Fruit fly (Drosophila melanogaster): ENCODE results near the gene CG7376.

CG7376 gene

DNA sequence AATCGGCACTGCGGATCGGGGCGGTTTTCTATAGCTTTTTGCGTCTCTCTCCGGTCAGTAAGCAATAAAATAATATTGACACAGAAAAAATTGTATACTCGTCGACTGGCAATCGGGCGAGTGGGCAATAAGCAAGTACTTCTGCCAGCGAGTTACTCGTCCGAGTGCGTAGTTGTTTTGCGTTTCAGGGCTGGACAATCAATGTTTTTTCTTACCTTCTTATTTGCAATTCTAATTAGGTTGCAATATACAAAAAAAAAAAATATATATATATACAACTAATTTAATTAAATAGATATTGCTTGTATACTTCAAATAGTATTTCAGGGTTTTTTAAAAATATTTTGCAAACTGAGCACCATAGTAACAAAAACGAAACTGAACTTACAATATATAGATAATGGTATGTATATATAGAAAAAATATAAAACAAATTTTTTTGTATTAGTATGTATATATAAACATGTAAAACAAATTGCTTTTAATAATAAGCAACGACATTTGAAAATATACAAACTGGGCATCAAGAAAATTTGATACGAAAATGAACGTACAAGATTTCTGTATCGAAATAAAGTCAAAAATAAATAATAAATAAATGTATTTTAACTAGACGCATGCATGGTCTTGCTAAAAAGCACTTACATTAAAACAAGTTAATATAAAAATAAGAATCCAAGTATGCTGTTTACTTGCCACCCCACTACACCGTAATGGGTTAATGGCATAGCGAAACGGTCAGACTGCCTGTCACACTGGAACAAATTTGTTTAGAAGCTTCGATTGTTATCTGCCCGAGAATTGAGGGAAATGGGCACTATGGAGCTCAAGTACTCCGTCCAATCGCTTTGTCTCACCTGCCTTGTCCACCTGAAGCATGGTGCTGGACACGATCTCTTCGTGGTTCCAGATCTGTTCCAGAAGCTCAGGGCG, 15.2 kb downstream of the CG7376 start, which contains the start of the genes D19A and CG7386 (continued):
- TF ChIP-seq amos (GFP tag; IDR thresholded peaks at IDR 0.05; ENCODE audit: partially characterized antibody) (peak; percentile 34; the same call in 1 of the 2 replicates), TFAM (GFP tag; optimal IDR thresholded peaks at IDR 0.05) (no peak), CG4820 (GFP tag; optimal IDR thresholded peaks at IDR 0.05) (peak; percentile 13), Usf (GFP tag; optimal IDR thresholded peaks at IDR 0.05) (no peak), MTF-1 (GFP tag; optimal IDR thresholded peaks at IDR 0.05; ENCODE audit: borderline replicate concordance) (peak; percentile 8), fd64A (GFP tag; optimal IDR thresholded peaks at IDR 0.05) (no peak), Taf1 (GFP tag; IDR thresholded peaks at IDR 0.05) (peak; percentile 57), bab2 (GFP tag; optimal IDR thresholded peaks at IDR 0.05) (peak; percentile 43), nerfin-1 (tag; optimal IDR thresholded peaks at IDR 0.05) (peak; percentile 16), NC2β (GFP tag; optimal IDR thresholded peaks at IDR 0.05) (peak; percentile 31), nau (GFP tag; optimal IDR thresholded peaks at IDR 0.05) (no peak), hth (optimal IDR thresholded peaks at IDR 0.05) (no peak), CG7372 (GFP tag; IDR thresholded peaks at IDR 0.05) (peak; percentile 32; the same call in 1 of the 2 replicates), CG6813 (GFP tag; optimal IDR thresholded peaks at IDR 0.05) (no peak), Xrp1 (GFP tag; IDR thresholded peaks at IDR 0.05) (peak; percentile 70), chn (GFP tag; optimal IDR thresholded peaks at IDR 0.05) (peak; percentile 64), ewg (GFP tag; optimal IDR thresholded peaks at IDR 0.05) (peak; percentile 23), CG3407 (GFP tag; optimal IDR thresholded peaks at IDR 0.05) (no peak), Mrtf (GFP tag; IDR thresholded peaks at IDR 0.05) (peak; percentile 68; the same call in 2 of the 3 replicates), Stat92E (GFP tag; optimal IDR thresholded peaks at IDR 0.05) (no peak), CG13424 (tag; optimal IDR thresholded peaks at IDR 0.05) (peak; percentile 68), CG1233 (GFP tag; optimal IDR thresholded peaks at IDR 0.05) (peak; percentile 41), Neu2 (GFP tag; optimal IDR thresholded peaks at IDR 0.05; ENCODE audit: borderline replicate concordance) (no peak), knrl (GFP tag; IDR thresholded peaks at IDR 0.05; ENCODE audit: partially characterized antibody) (peak; percentile 39; the same call in 2 of the 3 replicates), ase (GFP tag; IDR thresholded peaks at IDR 0.05) (peak; percentile 67; the same call in 2 of the 3 replicates), bowl (GFP tag; IDR thresholded peaks at IDR 0.05) (peak; percentile 56), shn (GFP tag; optimal IDR thresholded peaks at IDR 0.05) (peak; percentile 50), Adf1 (GFP tag; IDR thresholded peaks at IDR 0.05) (no peak), yki (optimal IDR thresholded peaks at IDR 0.05) (no peak), PHDP (tag; optimal IDR thresholded peaks at IDR 0.05) (peak; percentile 68), Nf-YC (tag; optimal IDR thresholded peaks at IDR 0.05) (peak; percentile 63), nom (GFP tag; optimal IDR thresholded peaks at IDR 0.05) (peak; percentile 24), CG12769 (tag; optimal IDR thresholded peaks at IDR 0.05) (peak; percentile 15), CG6254 (GFP tag; optimal IDR thresholded peaks at IDR 0.05) (no peak), CoRest (tag; optimal IDR thresholded peaks at IDR 0.05) (peak; percentile 70), CG11247 (GFP tag; IDR thresholded peaks at IDR 0.05) (peak; percentile 40), crc (GFP tag; optimal IDR thresholded peaks at IDR 0.05) (no peak), Fer2 (tag; optimal IDR thresholded peaks at IDR 0.05) (peak; percentile 11), sima (GFP tag; optimal IDR thresholded peaks at IDR 0.05) (no peak), CG31365 (tag; optimal IDR thresholded peaks at IDR 0.05) (no peak), phol (tag; optimal IDR thresholded peaks at IDR 0.05) (peak; percentile 61), ttk (GFP tag; IDR thresholded peaks at IDR 0.05) (peak; percentile 37; the same call in 1 of the 2 replicates), BEAF-32 (GFP tag; optimal IDR thresholded peaks at IDR 0.05) (no peak), CG3838 (GFP tag; optimal IDR thresholded peaks at IDR 0.05) (no peak), aop (GFP tag; IDR thresholded peaks at IDR 0.05) (no peak), trem (tag; optimal IDR thresholded peaks at IDR 0.05) (peak; percentile 36), CG12071 (GFP tag; optimal IDR thresholded peaks at IDR 0.05) (no peak), CG8281 (tag; optimal IDR thresholded peaks at IDR 0.05) (no peak)
